Fruit fly (Drosophila melanogaster): Measurements from ENCODE around the gene CG33922.

Gene CG33922

dm6 chr2L:1333828-1334227, 10.1 kb downstream of the CG33922 start, which contains the start of gene CG5440:
TSS of gene CG5440 (plus strand) at chr2L:1334128.
- TF ChIP-seq foxo (GFP tag; optimal IDR thresholded peaks at IDR 0.05): no peak
- TF ChIP-seq ey (GFP tag; optimal IDR thresholded peaks at IDR 0.05): no peak
- TF ChIP-seq br (GFP tag; optimal IDR thresholded peaks at IDR 0.05): no peak
- no peak for TF ChIP-seq Dif (GFP tag; optimal IDR thresholded peaks at IDR 0.05; ENCODE audit: partially characterized antibody)
- no peak for TF ChIP-seq GATAd (GFP tag; optimal IDR thresholded peaks at IDR 0.05)
- TF ChIP-seq Myc (optimal IDR thresholded peaks at IDR 0.05): no peak
- no peak for TF ChIP-seq Mio (GFP tag; optimal IDR thresholded peaks at IDR 0.05)
- TF ChIP-seq Hnf4 (GFP tag; optimal IDR thresholded peaks at IDR 0.05): no peak
- no peak for TF ChIP-seq h (GFP tag; optimal IDR thresholded peaks at IDR 0.05)
- no peak for TF ChIP-seq jim (GFP tag; optimal IDR thresholded peaks at IDR 0.05)
- TF ChIP-seq CrebA (GFP tag; optimal IDR thresholded peaks at IDR 0.05; ENCODE audit: borderline replicate concordance): no peak
- no peak for TF ChIP-seq Jra (GFP tag; optimal IDR thresholded peaks at IDR 0.05)
- no peak for TF ChIP-seq usp (GFP tag; optimal IDR thresholded peaks at IDR 0.05)
- no peak for TF ChIP-seq lola (GFP tag; optimal IDR thresholded peaks at IDR 0.05)
- TF ChIP-seq Dfd (GFP tag; optimal IDR thresholded peaks at IDR 0.05): no peak
- TF ChIP-seq fru (GFP tag; optimal IDR thresholded peaks at IDR 0.05): no peak
- no peak for TF ChIP-seq dmrt93B (GFP tag; optimal IDR thresholded peaks at IDR 0.05)
- TF ChIP-seq HLH106 (tag; optimal IDR thresholded peaks at IDR 0.05): no peak
- TF ChIP-seq dl (GFP tag; optimal IDR thresholded peaks at IDR 0.05; ENCODE audit: insufficient read depth in 1 of 2, partially characterized antibody in 2 of 2): no peak

- TF ChIP-seq OdsH (GFP tag; optimal IDR thresholded peaks at IDR 0.05) (no peak), rgr (GFP tag; optimal IDR thresholded peaks at IDR 0.05) (no peak), sv (GFP tag; optimal IDR thresholded peaks at IDR 0.05) (no peak), N (GFP tag; optimal IDR thresholded peaks at IDR 0.05) (no peak), Hr78 (GFP tag; optimal IDR thresholded peaks at IDR 0.05) (no peak)
Measured at dm6 chr2L:1328861-1329260, 15.1 kb downstream of the CG33922 start, which contains the start of gene a5. TSS of gene a5 (plus strand) at chr2L:1329161.

- peak in 1 of 2 experiments; percentile 7 for TF ChIP-seq foxo (GFP tag; optimal IDR thresholded peaks at IDR 0.05)
- TF ChIP-seq tai (GFP tag; optimal IDR thresholded peaks at IDR 0.05): no peak
Measured at dm6 chr2L:1316422-1316821, 27.5 kb downstream of the CG33922 start.

dm6 chr2L:1315283-1315682, 28.7 kb downstream of the CG33922 start:
- TF ChIP-seq usp (GFP tag; optimal IDR thresholded peaks at IDR 0.05): no peak
- no peak for TF ChIP-seq sv (GFP tag; optimal IDR thresholded peaks at IDR 0.05)
- TF ChIP-seq psq (GFP tag; optimal IDR thresholded peaks at IDR 0.05): no peak
- no peak for TF ChIP-seq fru (GFP tag; optimal IDR thresholded peaks at IDR 0.05)
- TF ChIP-seq Dif (GFP tag; optimal IDR thresholded peaks at IDR 0.05; ENCODE audit: partially characterized antibody): no peak

dm6 chr2L:1312321-1312720, 31.6 kb downstream of the CG33922 start:
- TF ChIP-seq foxo (GFP tag; optimal IDR thresholded peaks at IDR 0.05) (peak in 1 of 2 experiments; percentile 48), rgr (GFP tag; optimal IDR thresholded peaks at IDR 0.05) (peak; percentile 27), sage (GFP tag; optimal IDR thresholded peaks at IDR 0.05) (no peak), HLH106 (tag; optimal IDR thresholded peaks at IDR 0.05) (peak; percentile 53), fru (GFP tag; optimal IDR thresholded peaks at IDR 0.05) (peak; percentile 59), psq (GFP tag; optimal IDR thresholded peaks at IDR 0.05) (peak; percentile 28), Hr78 (GFP tag; optimal IDR thresholded peaks at IDR 0.05) (no peak), OdsH (GFP tag; optimal IDR thresholded peaks at IDR 0.05) (peak; percentile 19), Hr83 (GFP tag; optimal IDR thresholded peaks at IDR 0.05; ENCODE audit: poor library complexity, severe bottlenecking) (no peak), br (GFP tag; optimal IDR thresholded peaks at IDR 0.05) (peak; percentile 42), Sp1 (GFP tag; optimal IDR thresholded peaks at IDR 0.05) (peak; percentile 57), ey (GFP tag; optimal IDR thresholded peaks at IDR 0.05) (peak; percentile 22), h (GFP tag; optimal IDR thresholded peaks at IDR 0.05) (peak; percentile 36), Hnf4 (GFP tag; optimal IDR thresholded peaks at IDR 0.05) (peak; percentile 22), woc (GFP tag; optimal IDR thresholded peaks at IDR 0.05) (peak; percentile 6)

Measured in whole organism, wandering third instar larva.